Worm (Caenorhabditis elegans) whole organism, L2 larva: ENCODE results near the gene Y73F8A.35.
"Not testable (repeated sequence)": the region's sequence is repeated elsewhere in the genome, so short reads cannot be mapped to it uniquely, and the experiment has no call there.

Source experiments
- C34F6.9 ChIP-seq: fragments of 150-350 bp; optimal IDR thresholded peaks from 2 replicates; lab custom pipeline; 2014; ENCODE audit warnings: missing biosample characterization, missing genetic modification characterization
- F13H6.1 ChIP-seq: sonication (generic microtip); optimal IDR thresholded peaks from 2 replicates; lab custom pipeline; 2016; ENCODE audit warnings: missing genetic modification characterization, missing compliant biosample characterization
- R02D3.7 ChIP-seq: fragments of 150-350 bp; optimal IDR thresholded peaks from 2 replicates; lab custom pipeline; 2014; ENCODE audit warnings: missing biosample characterization, missing genetic modification characterization
- Y55F3AM.14 ChIP-seq: fragments of 200-800 bp; sonication (Bioruptor generic); optimal IDR thresholded peaks from 2 replicates; lab custom pipeline; 2018; ENCODE audit warnings: mild to moderate bottlenecking, missing genetic modification characterization, missing compliant biosample characterization
- ZK546.5 ChIP-seq: sonication (generic microtip); optimal IDR thresholded peaks from 2 replicates; lab custom pipeline; 2017; ENCODE audit warnings: missing biosample characterization, missing genetic modification characterization
- alr-1 ChIP-seq: fragments of 150-350 bp; optimal IDR thresholded peaks from 2 replicates; lab custom pipeline; 2014; ENCODE audit warnings: missing biosample characterization, missing genetic modification characterization
- ama-1 ChIP-seq: fragments of 150-350 bp; optimal IDR thresholded peaks from 2 replicates; lab custom pipeline; 2018; ENCODE audit warnings: inconsistent platforms
- blmp-1 ChIP-seq: sonication (generic microtip); optimal IDR thresholded peaks from 2 replicates; lab custom pipeline; 2017; ENCODE audit warnings: missing genetic modification characterization, mild to moderate bottlenecking, missing compliant biosample characterization, antibody characterized with exemption, moderate library complexity; ENCODE audit not compliant: insufficient read depth
- ceh-16 ChIP-seq: fragments of 150-350 bp; optimal IDR thresholded peaks from 2 replicates; lab custom pipeline; 2014; ENCODE audit warnings: missing biosample characterization, missing genetic modification characterization
- ceh-82 ChIP-seq: fragments of 150-350 bp; optimal IDR thresholded peaks from 2 replicates; lab custom pipeline; 2014; ENCODE audit warnings: missing biosample characterization, missing genetic modification characterization
- crh-2 ChIP-seq: sonication (generic microtip); optimal IDR thresholded peaks from 2 replicates; lab custom pipeline; 2017; ENCODE audit warnings: missing biosample characterization, missing genetic modification characterization
- dmd-4 ChIP-seq: sonication (generic microtip); optimal IDR thresholded peaks from 2 replicates; lab custom pipeline; 2017; ENCODE audit warnings: missing biosample characterization, missing genetic modification characterization
- egl-27 ChIP-seq: sonication (generic microtip); optimal IDR thresholded peaks from 3 replicates; lab custom pipeline; 2017; ENCODE audit warnings: missing biosample characterization, missing genetic modification reagents, missing genetic modification characterization
- elt-1 ChIP-seq: fragments of 150-350 bp; optimal IDR thresholded peaks from 2 replicates; lab custom pipeline; 2014; ENCODE audit warnings: missing biosample characterization, missing genetic modification characterization
- elt-3 ChIP-seq: sonication (generic microtip); optimal IDR thresholded peaks from 2 replicates; lab custom pipeline; 2017; ENCODE audit warnings: missing biosample characterization, missing genetic modification characterization
- fos-1 ChIP-seq: fragments of 150-350 bp; optimal IDR thresholded peaks from 2 replicates; lab custom pipeline; 2014; ENCODE audit warnings: missing biosample characterization, missing genetic modification characterization
- lin-11 ChIP-seq: fragments of 150-350 bp; sonication (generic microtip); optimal IDR thresholded peaks from 2 replicates; lab custom pipeline; 2014; ENCODE audit warnings: missing biosample characterization, missing genetic modification characterization, inconsistent platforms, mixed read lengths
- lin-13 ChIP-seq: fragments of 150-350 bp; optimal IDR thresholded peaks from 2 replicates; lab custom pipeline; 2014; ENCODE audit warnings: missing biosample characterization, missing genetic modification reagents, missing genetic modification characterization
- lin-39 ChIP-seq: fragments of 150-350 bp; optimal IDR thresholded peaks from 2 replicates; lab custom pipeline; 2014; ENCODE audit warnings: missing biosample characterization, missing genetic modification reagents, missing genetic modification characterization
- mab-5 ChIP-seq: fragments of 150-350 bp; optimal IDR thresholded peaks from 2 replicates; lab custom pipeline; 2014; ENCODE audit warnings: missing biosample characterization, missing genetic modification characterization
- mbf-1 ChIP-seq: sonication (generic microtip); optimal IDR thresholded peaks from 2 replicates; lab custom pipeline; 2017; ENCODE audit warnings: missing biosample characterization, missing genetic modification characterization
- nhr-10 ChIP-seq: sonication (generic microtip); optimal IDR thresholded peaks from 2 replicates; lab custom pipeline; 2017; ENCODE audit warnings: missing biosample characterization, missing genetic modification characterization
- nhr-11 ChIP-seq: fragments of 150-350 bp; optimal IDR thresholded peaks from 2 replicates; lab custom pipeline; 2014; ENCODE audit warnings: missing biosample characterization, missing genetic modification characterization
- nhr-12 ChIP-seq: fragments of 150-350 bp; optimal IDR thresholded peaks from 2 replicates; lab custom pipeline; 2014; ENCODE audit warnings: missing biosample characterization, missing genetic modification characterization
- nhr-129 ChIP-seq: fragments of 150-350 bp; optimal IDR thresholded peaks from 2 replicates; lab custom pipeline; 2014; ENCODE audit warnings: missing biosample characterization, missing genetic modification characterization
- nhr-21 ChIP-seq: fragments of 150-350 bp; optimal IDR thresholded peaks from 2 replicates; lab custom pipeline; 2014; ENCODE audit warnings: missing biosample characterization, missing genetic modification characterization
- nhr-23 ChIP-seq: fragments of 150-350 bp; optimal IDR thresholded peaks from 2 replicates; lab custom pipeline; 2014; ENCODE audit warnings: missing biosample characterization, missing genetic modification reagents, missing genetic modification characterization
- nhr-25 ChIP-seq: fragments of 150-350 bp; sonication (generic microtip); optimal IDR thresholded peaks from 3 replicates; lab custom pipeline; 2014; ENCODE audit warnings: missing biosample characterization, missing genetic modification characterization
- nhr-77 ChIP-seq: fragments of 150-350 bp; optimal IDR thresholded peaks from 2 replicates; lab custom pipeline; 2014; ENCODE audit warnings: missing biosample characterization, missing genetic modification characterization
- peb-1 ChIP-seq: fragments of 150-350 bp; optimal IDR thresholded peaks from 2 replicates; lab custom pipeline; 2014; ENCODE audit warnings: missing biosample characterization, missing genetic modification characterization
- sem-4 ChIP-seq: fragments of 150-350 bp; optimal IDR thresholded peaks from 2 replicates; lab custom pipeline; 2014; ENCODE audit warnings: missing biosample characterization, missing genetic modification reagents, missing genetic modification characterization
- skn-1 ChIP-seq: sonication (generic microtip); optimal IDR thresholded peaks from 2 replicates; lab custom pipeline; 2017; ENCODE audit warnings: missing biosample characterization, missing genetic modification characterization
- sma-3 ChIP-seq: sonication (generic microtip); optimal IDR thresholded peaks from 2 replicates; lab custom pipeline; 2016; ENCODE audit warnings: missing genetic modification reagents, missing genetic modification characterization, missing compliant biosample characterization
- snpc-4 ChIP-seq: fragments of 150-350 bp; optimal IDR thresholded peaks from 2 replicates; lab custom pipeline; 2014; ENCODE audit warnings: missing biosample characterization, missing genetic modification characterization
- unc-39 ChIP-seq: fragments of 150-350 bp; optimal IDR thresholded peaks from 2 replicates; lab custom pipeline; 2014; ENCODE audit warnings: missing biosample characterization, missing genetic modification characterization
- unc-55 ChIP-seq: fragments of 150-350 bp; sonication (generic microtip); optimal IDR thresholded peaks from 3 replicates; lab custom pipeline; 2014; ENCODE audit warnings: missing biosample characterization, missing genetic modification reagents, missing genetic modification characterization
- unc-62 ChIP-seq: fragments of 150-350 bp; optimal IDR thresholded peaks from 2 replicates; lab custom pipeline; 2014; ENCODE audit warnings: missing biosample characterization, missing genetic modification reagents, missing genetic modification characterization
- zag-1 ChIP-seq: fragments of 150-350 bp; optimal IDR thresholded peaks from 2 replicates; lab custom pipeline; 2014; ENCODE audit warnings: missing biosample characterization, missing genetic modification characterization

Gene Y73F8A.35

DNA sequence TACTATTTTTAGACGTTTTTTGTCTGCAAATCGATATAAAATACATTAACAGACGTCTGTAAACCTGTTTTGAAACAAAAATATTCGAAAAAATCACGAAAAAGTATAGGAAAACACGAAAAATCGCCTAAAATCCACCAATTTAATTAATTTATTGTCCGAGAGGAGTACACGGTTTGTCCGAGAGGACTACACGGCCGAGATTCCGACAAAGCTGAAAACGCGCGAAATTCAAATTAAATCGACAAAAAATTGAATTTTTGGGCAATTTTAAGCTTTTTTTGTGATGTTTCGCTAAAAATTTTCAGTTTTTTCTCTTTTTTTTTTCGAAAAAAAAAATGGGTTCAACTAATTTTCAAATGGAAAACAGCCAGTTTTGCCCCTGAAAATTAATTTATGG is 13.3 kb downstream of the Y73F8A.35 start (continued):
- TF ChIP-seq Y55F3AM.14 (GFP tag; lab: Kevin White, UChicago): no peak
- TF ChIP-seq egl-27: no peak
- TF ChIP-seq F13H6.1 (tag; lab: Kevin White, UChicago): peak; percentile 40
- TF ChIP-seq nhr-77: no peak
- no peak for TF ChIP-seq elt-3
- peak; percentile 40 for TF ChIP-seq lin-13 (GFP tag; lab: Kevin White, UChicago)
- TF ChIP-seq skn-1 (tag; lab: Kevin White, UChicago): no peak
- TF ChIP-seq alr-1 (tag; lab: Kevin White, UChicago): no peak
- TF ChIP-seq nhr-10: no peak
- no peak for TF ChIP-seq mbf-1
- no peak for TF ChIP-seq nhr-129 (tag; lab: Kevin White, UChicago)
- no peak for TF ChIP-seq ceh-82 (tag; lab: Kevin White, UChicago)
- TF ChIP-seq sem-4 (tag; lab: Kevin White, UChicago): no peak
- peak; percentile 3 for TF ChIP-seq ama-1 (lab: Kevin White, UChicago)
- no peak for TF ChIP-seq R02D3.7 (tag; lab: Kevin White, UChicago)
- TF ChIP-seq fos-1: no peak
- TF ChIP-seq nhr-12: no peak
- no peak for TF ChIP-seq unc-39 (tag; lab: Kevin White, UChicago)
- no peak for TF ChIP-seq mab-5 (tag; lab: Kevin White, UChicago)
- peak; percentile 53 for TF ChIP-seq unc-55 (GFP tag; lab: Kevin White, UChicago)
- TF ChIP-seq crh-2 (tag; lab: Kevin White, UChicago): peak; percentile 27
- TF ChIP-seq unc-62: no peak
- TF ChIP-seq snpc-4 (tag; lab: Kevin White, UChicago): no peak
- TF ChIP-seq dmd-4 (tag; lab: Kevin White, UChicago): no peak
- no peak for TF ChIP-seq lin-11
- no peak for TF ChIP-seq nhr-23 (tag; lab: Kevin White, UChicago)
- TF ChIP-seq zag-1 (tag; lab: Kevin White, UChicago): no peak

DNA sequence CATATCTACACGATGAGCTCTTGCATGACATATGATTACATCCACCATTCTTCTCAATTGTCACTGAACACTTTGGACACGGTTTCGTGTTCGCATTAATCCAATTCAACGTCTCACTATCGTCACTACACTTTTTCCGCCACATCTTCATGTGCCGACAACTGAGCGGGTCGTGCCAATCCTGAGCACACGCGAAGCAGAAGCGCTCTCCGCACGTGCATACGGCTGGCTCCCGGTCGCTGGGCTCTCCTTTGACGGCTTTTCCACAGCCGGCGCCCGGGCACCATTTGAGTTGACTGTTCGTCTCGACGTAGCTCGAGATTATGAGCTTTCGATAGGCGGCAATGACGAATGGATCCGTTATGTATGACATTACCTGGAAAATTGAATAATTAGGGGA is 14.0 kb downstream of the Y73F8A.35 start:
- TF ChIP-seq lin-13 (GFP tag; lab: Kevin White, UChicago): no peak
- TF ChIP-seq nhr-129 (tag; lab: Kevin White, UChicago): no peak
- no peak for TF ChIP-seq ZK546.5
- TF ChIP-seq nhr-25 (tag; lab: Kevin White, UChicago): no peak
- no peak for TF ChIP-seq blmp-1 (tag; lab: Kevin White, UChicago)
- TF ChIP-seq, all 48 proteins: peak for 0

DNA sequence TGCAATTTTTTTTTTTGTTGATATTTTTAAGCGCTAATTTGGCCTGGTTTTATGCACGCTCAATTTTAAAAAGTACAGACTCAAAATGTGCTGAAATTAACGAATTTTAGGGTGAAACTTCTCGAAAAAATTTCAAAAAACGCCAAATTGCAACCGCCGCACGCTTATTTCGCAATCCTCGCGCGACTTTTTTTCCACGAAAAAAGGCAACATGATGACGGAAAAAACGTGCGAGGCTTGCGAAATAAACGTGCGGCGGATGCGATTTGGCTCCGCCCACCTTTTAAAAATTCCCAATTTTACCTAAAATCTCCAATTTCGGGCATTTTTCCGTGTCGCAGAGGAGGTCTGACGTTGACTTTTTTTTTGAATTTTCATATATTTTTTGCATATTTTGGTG is 14.8 kb downstream of the Y73F8A.35 start:
- no peak for TF ChIP-seq unc-62
- TF ChIP-seq nhr-129 (tag; lab: Kevin White, UChicago): no peak
- no peak for TF ChIP-seq unc-55 (GFP tag; lab: Kevin White, UChicago)
- no peak for TF ChIP-seq peb-1 (tag; lab: Kevin White, UChicago)
- TF ChIP-seq blmp-1 (tag; lab: Kevin White, UChicago): no peak
- TF ChIP-seq nhr-12: no peak
- TF ChIP-seq alr-1 (tag; lab: Kevin White, UChicago): no peak
- no peak for TF ChIP-seq nhr-21 (tag; lab: Kevin White, UChicago)

ce11 chrIV:15523700-15524099 is 16.0 kb downstream of the Y73F8A.35 start:
- no peak for TF ChIP-seq lin-39 (tag; lab: Kevin White, UChicago)
- no peak for TF ChIP-seq sma-3 (GFP tag; lab: Kevin White, UChicago)
- no peak for TF ChIP-seq nhr-11 (tag; lab: Kevin White, UChicago)
- no peak for TF ChIP-seq Y55F3AM.14 (GFP tag; lab: Kevin White, UChicago)
- no peak for TF ChIP-seq lin-11
- TF ChIP-seq ceh-16 (tag; lab: Kevin White, UChicago): no peak
- TF ChIP-seq nhr-25 (tag; lab: Kevin White, UChicago): no peak
- no peak for TF ChIP-seq C34F6.9 (tag; lab: Kevin White, UChicago)
- TF ChIP-seq alr-1 (tag; lab: Kevin White, UChicago): no peak
- TF ChIP-seq, all 48 proteins: peak for 0

DNA sequence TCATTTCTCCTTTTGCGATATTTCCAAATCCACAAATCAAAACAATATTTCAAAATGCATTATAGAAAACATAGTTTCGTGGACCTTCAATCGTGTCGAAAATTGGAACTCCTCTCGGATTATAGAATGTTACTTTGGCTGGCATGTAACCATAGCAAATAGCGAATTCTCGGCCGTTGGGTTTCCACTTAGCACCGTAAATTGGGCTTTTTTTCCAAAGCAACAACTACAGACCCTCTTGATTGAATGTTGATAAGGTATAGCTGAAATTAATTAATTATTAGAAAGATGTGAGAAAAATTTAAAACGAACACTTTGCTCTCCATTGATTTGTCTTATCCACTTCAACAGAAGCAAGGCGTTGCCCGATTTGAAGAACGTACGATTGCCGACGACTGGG is 18.4 kb downstream of the Y73F8A.35 start, which contains the start of gene Y73F8A.32:
Gene Y73F8A.32, minus strand, starts transcription at position 101 of the 400 bp plus-strand sequence.
- TF ChIP-seq nhr-10; elt-3; elt-1 (tag; lab: Kevin White, UChicago): not testable (repeated sequence)
